Worm (Caenorhabditis elegans) whole organism, L3 larva: ENCODE data around the gene C50E3.9.

Experiments
- R02D3.7 ChIP-seq: fragments of 150-350 bp; optimal IDR thresholded peaks from 2 replicates; lab custom pipeline; 2014; ENCODE audit warnings: missing biosample characterization, missing genetic modification characterization
- ama-1 ChIP-seq: fragments of 150-350 bp; optimal IDR thresholded peaks from 2 replicates; lab custom pipeline; 2018
- ceh-16 ChIP-seq: sonication (generic microtip); optimal IDR thresholded peaks from 2 replicates; lab custom pipeline; 2017; ENCODE audit warnings: missing biosample characterization, missing genetic modification characterization
- ceh-28 ChIP-seq: fragments of 150-350 bp; optimal IDR thresholded peaks from 2 replicates; lab custom pipeline; 2014; ENCODE audit warnings: missing biosample characterization, missing genetic modification reagents, missing genetic modification characterization
- ceh-82 ChIP-seq: fragments of 150-350 bp; optimal IDR thresholded peaks from 2 replicates; lab custom pipeline; 2014; ENCODE audit warnings: missing biosample characterization, missing genetic modification characterization
- daf-12 ChIP-seq: fragments of 150-350 bp; optimal IDR thresholded peaks from 2 replicates; lab custom pipeline; 2014; ENCODE audit warnings: missing biosample characterization, missing genetic modification reagents, missing genetic modification characterization
- egl-27 ChIP-seq: sonication (generic microtip); optimal IDR thresholded peaks from 4 replicates; lab custom pipeline; 2017; ENCODE audit warnings: missing biosample characterization, missing genetic modification reagents, missing genetic modification characterization
- elt-1 ChIP-seq: fragments of 150-350 bp; optimal IDR thresholded peaks from 2 replicates; lab custom pipeline; 2014; ENCODE audit warnings: missing biosample characterization, missing genetic modification characterization
- elt-2 ChIP-seq: sonication (generic microtip); optimal IDR thresholded peaks from 2 replicates; lab custom pipeline; 2016; ENCODE audit warnings: missing genetic modification reagents, mild to moderate bottlenecking, missing genetic modification characterization, missing compliant biosample characterization
- elt-3 ChIP-seq, 3 experiments: fragments of 150-350 bp in 1 of 3; sonication (generic microtip) in 2 of 3; optimal IDR thresholded peaks; 2 replicates in 2 of 3; 4 replicates in 1 of 3; lab custom pipeline; 2014 to 2017; ENCODE audit warnings: missing biosample characterization in 3 of 3, missing genetic modification characterization in 3 of 3
- eor-1 ChIP-seq, 2 experiments: fragments of 150-350 bp; optimal IDR thresholded peaks; 2 replicates each; lab custom pipeline; 2014 to 2018; ENCODE audit warnings: missing biosample characterization in 2 of 2, missing genetic modification characterization in 2 of 2
- fkh-10 ChIP-seq: sonication (generic microtip); optimal IDR thresholded peaks from 2 replicates; lab custom pipeline; 2017; ENCODE audit warnings: missing biosample characterization, missing genetic modification reagents, missing genetic modification characterization
- fkh-2 ChIP-seq: fragments of 150-350 bp; optimal IDR thresholded peaks from 2 replicates; lab custom pipeline; 2014; ENCODE audit warnings: missing biosample characterization, missing genetic modification reagents, missing genetic modification characterization
- fos-1 ChIP-seq: fragments of 150-350 bp; optimal IDR thresholded peaks from 2 replicates; lab custom pipeline; 2014; ENCODE audit warnings: missing biosample characterization, missing genetic modification characterization
- jun-1 ChIP-seq: fragments of 150-350 bp; optimal IDR thresholded peaks from 2 replicates; lab custom pipeline; 2014; ENCODE audit warnings: missing biosample characterization, missing genetic modification reagents, missing genetic modification characterization
- lin-39 ChIP-seq: fragments of 150-350 bp; optimal IDR thresholded peaks from 2 replicates; lab custom pipeline; 2018; ENCODE audit warnings: missing biosample characterization, missing genetic modification reagents, missing genetic modification characterization
- lsy-12 ChIP-seq: sonication (generic microtip); optimal IDR thresholded peaks from 2 replicates; lab custom pipeline; 2016; ENCODE audit warnings: mild to moderate bottlenecking, missing genetic modification characterization, missing compliant biosample characterization
- mml-1 ChIP-seq: fragments of 150-350 bp; sonication (generic microtip); optimal IDR thresholded peaks from 3 replicates; lab custom pipeline; 2014; ENCODE audit warnings: missing biosample characterization, missing genetic modification characterization
- nfya-1 ChIP-seq: sonication (generic microtip); optimal IDR thresholded peaks from 2 replicates; lab custom pipeline; 2017; ENCODE audit warnings: missing genetic modification characterization, mild to moderate bottlenecking, missing compliant biosample characterization, antibody characterized with exemption, moderate library complexity; ENCODE audit not compliant: insufficient read depth
- nhr-11 ChIP-seq: fragments of 150-350 bp; optimal IDR thresholded peaks from 2 replicates; lab custom pipeline; 2014; ENCODE audit warnings: missing biosample characterization, missing genetic modification characterization
- nhr-12 ChIP-seq: fragments of 150-350 bp; optimal IDR thresholded peaks from 2 replicates; lab custom pipeline; 2014; ENCODE audit warnings: missing biosample characterization, missing genetic modification characterization
- nhr-23 ChIP-seq: fragments of 150-350 bp; optimal IDR thresholded peaks from 2 replicates; lab custom pipeline; 2014; ENCODE audit warnings: missing biosample characterization, missing genetic modification reagents, missing genetic modification characterization
- nhr-237 ChIP-seq: fragments of 150-350 bp; optimal IDR thresholded peaks from 2 replicates; lab custom pipeline; 2014; ENCODE audit warnings: missing biosample characterization, missing genetic modification characterization
- nhr-25 ChIP-seq: sonication (generic microtip); optimal IDR thresholded peaks from 2 replicates; lab custom pipeline; 2017; ENCODE audit warnings: missing biosample characterization, missing genetic modification characterization
- nhr-43 ChIP-seq: sonication (generic microtip); optimal IDR thresholded peaks from 2 replicates; lab custom pipeline; 2016; ENCODE audit warnings: mild to moderate bottlenecking, missing genetic modification characterization, missing compliant biosample characterization; ENCODE audit not compliant: poor library complexity, severe bottlenecking
- nhr-67 ChIP-seq: fragments of 150-350 bp; optimal IDR thresholded peaks from 2 replicates; lab custom pipeline; 2014; ENCODE audit warnings: missing biosample characterization, missing genetic modification characterization
- nhr-77 ChIP-seq: fragments of 150-350 bp; optimal IDR thresholded peaks from 2 replicates; lab custom pipeline; 2014; ENCODE audit warnings: missing biosample characterization, missing genetic modification characterization
- snpc-4 ChIP-seq: fragments of 150-350 bp; optimal IDR thresholded peaks from 2 replicates; lab custom pipeline; 2014; ENCODE audit warnings: missing biosample characterization, missing genetic modification characterization
- tbx-2 ChIP-seq: sonication (generic microtip); optimal IDR thresholded peaks from 2 replicates; lab custom pipeline; 2016; ENCODE audit warnings: mild to moderate bottlenecking, missing genetic modification characterization, missing compliant biosample characterization
- unc-39 ChIP-seq: sonication (generic microtip); optimal IDR thresholded peaks from 4 replicates; lab custom pipeline; 2017; ENCODE audit warnings: missing biosample characterization, missing genetic modification characterization
- unc-62 ChIP-seq: fragments of 150-350 bp; sonication (generic microtip); optimal IDR thresholded peaks from 4 replicates; lab custom pipeline; 2014; ENCODE audit warnings: missing biosample characterization, missing genetic modification reagents, missing genetic modification characterization
- zag-1 ChIP-seq: fragments of 150-350 bp; optimal IDR thresholded peaks from 2 replicates; lab custom pipeline; 2014; ENCODE audit warnings: missing biosample characterization, missing genetic modification characterization
- ztf-11 ChIP-seq: fragments of 150-350 bp; optimal IDR thresholded peaks from 2 replicates; lab custom pipeline; 2014; ENCODE audit warnings: missing biosample characterization, missing genetic modification characterization
- ztf-4 ChIP-seq: fragments of 150-350 bp; optimal IDR thresholded peaks from 2 replicates; lab custom pipeline; 2014; ENCODE audit warnings: missing biosample characterization, missing genetic modification characterization

C50E3.9 gene

ce11 chrV:7600149-7600548 is at the start of gene C50E3.9:
C50E3.9 (minus strand) TSS chrV:7600249.
- TF ChIP-seq nhr-25 (tag; lab: Kevin White, UChicago) (no peak), lsy-12 (tag; lab: Kevin White, UChicago) (no peak), nhr-67 (tag; lab: Kevin White, UChicago) (no peak), nhr-77 (no peak), eor-1 (tag; optimal IDR thresholded peaks at IDR 0.05; lab: Kevin White, UChicago) (no peak), ceh-82 (no peak), snpc-4 (tag; lab: Kevin White, UChicago) (no peak), jun-1 (tag; lab: Kevin White, UChicago) (no peak)
- TF ChIP-seq, all 47 proteins: peak for 0

- TF ChIP-seq fkh-10 (no peak), elt-2 (tag; lab: Kevin White, UChicago) (no peak), egl-27 (tag; lab: Kevin White, UChicago) (no peak), snpc-4 (tag; lab: Kevin White, UChicago) (no peak), nhr-12 (no peak), fkh-2 (no peak), nhr-11 (tag; lab: Kevin White, UChicago) (no peak), ceh-16 (no peak), tbx-2 (tag; lab: Kevin White, UChicago) (no peak)
Observed at ce11 chrV:7647147-7647546, 47.1 kb upstream of the C50E3.9 start.

ce11 chrV:7645454-7645853 is 45.4 kb upstream of the C50E3.9 start, which contains the start of gene str-47:
str-47 (plus strand) TSS chrV:7645754.
- TF ChIP-seq egl-27 (tag; lab: Kevin White, UChicago) = no peak

- TF ChIP-seq R02D3.7 (tag; lab: Kevin White, UChicago) = no peak
- TF ChIP-seq mml-1 = no peak
- no peak for TF ChIP-seq unc-39
- TF ChIP-seq unc-62 = no peak
- TF ChIP-seq elt-1 (tag; lab: Kevin White, UChicago) = no peak
- no peak for TF ChIP-seq fos-1
- TF ChIP-seq lin-39 (tag; lab: Kevin White, UChicago) = no peak
Observed at ce11 chrV:7643416-7643815, 43.4 kb upstream of the C50E3.9 start, which contains the start of gene F07C4.11. F07C4.11 (minus strand) TSS chrV:7643516.

DNA sequence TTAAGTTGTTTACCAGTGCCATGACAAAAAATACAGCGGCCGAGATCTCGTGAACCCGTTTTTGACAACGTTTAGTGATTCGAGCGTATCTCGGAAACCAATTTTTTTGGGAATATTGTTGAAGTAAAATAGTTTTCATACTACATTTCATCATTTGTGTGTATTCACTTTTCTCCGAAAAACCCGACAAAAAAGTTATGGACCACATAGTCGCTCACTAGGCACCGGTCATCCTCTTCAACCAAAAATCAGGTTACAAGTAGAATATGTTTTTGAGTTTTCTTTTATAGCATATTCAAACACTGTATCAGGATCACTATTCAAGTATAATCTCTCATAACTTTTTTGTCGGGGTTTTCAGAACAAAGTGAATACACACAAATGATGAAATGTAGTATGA is 41.7 kb upstream of the C50E3.9 start:
- TF ChIP-seq zag-1 (tag; lab: Kevin White, UChicago) (no peak), ceh-28 (tag; lab: Kevin White, UChicago) (no peak), egl-27 (tag; lab: Kevin White, UChicago) (no peak), fkh-2 (no peak), nhr-23 (no peak), tbx-2 (tag; lab: Kevin White, UChicago) (no peak), nhr-43 (tag; lab: Kevin White, UChicago) (no peak), ama-1 (no peak), nhr-12 (no peak), lsy-12 (tag; lab: Kevin White, UChicago) (no peak), mml-1 (no peak), nhr-237 (tag; lab: Kevin White, UChicago) (no peak), jun-1 (tag; lab: Kevin White, UChicago) (no peak), daf-12 (tag; lab: Kevin White, UChicago) (no peak), elt-2 (tag; lab: Kevin White, UChicago) (no peak), ztf-4 (tag; lab: Kevin White, UChicago) (no peak), unc-39 (no peak), ztf-11 (tag; lab: Kevin White, UChicago) (no peak)

ce11 chrV:7639787-7640186 is 39.7 kb upstream of the C50E3.9 start, which contains the start of gene F07C4.10:
F07C4.10 (minus strand) TSS chrV:7639887.
- TF ChIP-seq snpc-4 (tag; lab: Kevin White, UChicago) (no peak), lsy-12 (tag; lab: Kevin White, UChicago) (no peak), fkh-2 (no peak), nfya-1 (tag; lab: Kevin White, UChicago) (no peak), nhr-23 (no peak), unc-39 (no peak), elt-3 (tag; optimal IDR thresholded peaks at IDR 0.05; lab: Kevin White, UChicago) (no peak)
